Fruit fly (Drosophila melanogaster) ovary, adult (tissue): ENCODE results near the gene CG13454.

ENCODE experiments used
- CG17801 ChIP-seq: fragments of 200-800 bp; optimal IDR thresholded peaks from 2 replicates; lab custom pipeline; 2019; ENCODE audit warnings: missing biosample characterization, mild to moderate bottlenecking, missing genetic modification characterization, moderate library complexity; ENCODE audit not compliant: partially characterized antibody

CG13454 gene

DNA sequence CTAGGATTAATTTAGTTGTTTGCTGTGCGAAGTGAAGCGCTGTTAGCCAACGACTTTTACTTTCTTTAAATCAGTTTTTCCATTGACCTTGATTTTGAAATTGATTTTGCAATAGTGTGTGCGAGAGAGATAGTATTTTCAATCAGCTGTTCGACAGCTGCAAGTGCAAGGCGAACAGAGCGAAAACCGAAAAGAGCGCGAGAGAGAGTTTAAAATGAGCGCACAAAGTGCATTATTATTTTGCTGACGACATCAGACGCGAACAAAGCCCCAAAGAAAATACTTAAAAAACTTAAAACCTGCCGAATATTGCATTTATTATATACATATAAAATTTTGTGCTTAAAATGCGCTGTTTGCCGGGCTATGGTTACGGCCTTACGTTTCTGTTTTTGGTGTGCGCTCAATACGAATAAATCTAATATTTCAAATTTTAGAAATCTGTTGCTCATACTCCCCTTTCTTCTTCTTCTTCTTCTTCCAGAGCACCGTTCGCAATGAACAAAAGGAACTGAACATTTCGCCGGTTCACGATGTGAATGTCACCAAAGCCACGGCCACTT, 5.1 kb downstream of the CG13454 start:
- TF ChIP-seq CG17801, result peak; percentile 56

DNA sequence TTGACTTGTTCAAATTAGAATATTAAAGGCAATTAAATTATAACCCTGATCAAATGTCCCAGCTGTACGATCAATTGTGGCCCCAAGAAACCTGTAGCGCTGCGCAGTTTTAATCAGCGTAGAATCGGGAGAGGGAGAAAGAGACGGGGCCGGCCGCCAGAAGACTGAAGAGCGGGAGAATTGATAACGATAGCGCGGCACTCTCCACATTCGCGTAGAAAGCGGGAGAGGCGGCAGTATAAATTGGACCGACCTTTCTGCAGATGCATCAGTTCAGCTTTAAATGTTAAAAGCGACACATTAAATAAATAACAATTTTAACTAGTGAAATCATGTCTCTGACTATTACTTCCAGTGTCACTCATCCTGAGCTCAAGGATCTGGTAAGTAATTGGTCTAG, 6.1 kb downstream of the CG13454 start, which contains the start of gene MsrA:
Gene MsrA (plus strand): TSS at position 266 of the 400 bp plus-strand sequence.
- peak; percentile 36 for TF ChIP-seq CG17801

DNA sequence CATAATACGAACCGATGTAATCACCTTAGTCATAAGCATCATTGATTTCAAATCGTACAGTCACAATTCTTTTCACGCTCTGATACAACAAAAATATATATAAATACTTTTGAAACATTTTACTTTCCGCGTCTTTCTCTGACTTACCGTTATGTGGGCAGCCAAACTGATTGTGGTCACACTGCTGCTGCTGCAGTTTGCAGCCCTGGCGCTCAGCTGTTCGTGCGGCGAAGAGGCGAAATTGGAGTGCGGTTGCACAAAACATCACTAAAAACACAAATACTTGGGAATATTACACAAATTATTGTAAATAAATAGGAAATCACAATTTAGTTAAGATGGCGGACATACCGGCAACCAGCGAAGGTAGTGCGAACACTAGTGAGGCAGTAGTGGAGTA, 7.5 kb downstream of the CG13454 start, which contains the start of the genes gdl and gdl-ORF39:
Gene gdl (plus strand): TSS at position 48 of the 400 bp plus-strand sequence.
Gene gdl-ORF39 (plus strand): TSS at position 48 of the 400 bp plus-strand sequence.
- no peak for TF ChIP-seq CG17801

DNA sequence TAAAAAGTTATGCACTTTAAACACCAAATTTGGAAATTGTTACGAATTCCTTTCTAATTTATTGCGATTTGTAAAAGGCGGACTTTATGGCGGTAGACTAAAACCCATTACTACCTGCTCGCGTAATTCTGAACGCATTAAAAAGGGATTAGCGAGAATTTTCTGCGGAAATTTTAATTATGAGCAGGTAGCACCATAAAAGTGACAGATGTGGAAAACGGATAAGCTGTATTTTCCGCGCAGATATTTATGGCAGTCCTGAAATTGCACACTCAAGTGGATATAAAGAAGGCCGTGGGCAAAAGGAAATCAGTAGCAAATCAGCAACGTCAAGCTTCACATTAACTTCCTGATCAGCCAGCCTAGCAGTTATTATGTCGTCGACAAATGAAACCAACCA, 8.1 kb downstream of the CG13454 start, which contains the start of gene Z600:
Gene Z600 (plus strand): TSS at position 312 of the 400 bp plus-strand sequence.
- no peak for TF ChIP-seq CG17801

DNA sequence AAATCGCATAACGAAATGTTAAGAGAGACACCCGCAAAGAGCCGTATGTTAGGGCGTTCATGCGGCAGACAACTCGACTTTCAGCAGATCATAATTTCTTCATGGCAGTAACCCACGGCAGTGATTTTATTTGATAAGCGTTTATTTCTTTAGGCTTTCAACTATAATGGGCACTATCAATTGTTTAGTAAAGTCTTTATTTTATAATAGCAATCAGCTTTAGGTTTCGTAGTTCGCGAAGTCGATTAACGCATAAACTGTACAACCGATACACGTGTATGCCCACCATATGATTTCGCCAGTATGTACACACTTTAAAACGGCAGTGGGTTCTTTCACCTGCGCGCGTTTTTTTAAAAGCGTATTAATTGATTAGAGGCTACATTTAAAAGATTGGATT, 8.6 kb downstream of the CG13454 start, which contains the start of gene CG7841:
Gene CG7841 (minus strand): TSS at position 20 of the 400 bp plus-strand sequence.
- TF ChIP-seq CG17801, result peak; percentile 99

DNA sequence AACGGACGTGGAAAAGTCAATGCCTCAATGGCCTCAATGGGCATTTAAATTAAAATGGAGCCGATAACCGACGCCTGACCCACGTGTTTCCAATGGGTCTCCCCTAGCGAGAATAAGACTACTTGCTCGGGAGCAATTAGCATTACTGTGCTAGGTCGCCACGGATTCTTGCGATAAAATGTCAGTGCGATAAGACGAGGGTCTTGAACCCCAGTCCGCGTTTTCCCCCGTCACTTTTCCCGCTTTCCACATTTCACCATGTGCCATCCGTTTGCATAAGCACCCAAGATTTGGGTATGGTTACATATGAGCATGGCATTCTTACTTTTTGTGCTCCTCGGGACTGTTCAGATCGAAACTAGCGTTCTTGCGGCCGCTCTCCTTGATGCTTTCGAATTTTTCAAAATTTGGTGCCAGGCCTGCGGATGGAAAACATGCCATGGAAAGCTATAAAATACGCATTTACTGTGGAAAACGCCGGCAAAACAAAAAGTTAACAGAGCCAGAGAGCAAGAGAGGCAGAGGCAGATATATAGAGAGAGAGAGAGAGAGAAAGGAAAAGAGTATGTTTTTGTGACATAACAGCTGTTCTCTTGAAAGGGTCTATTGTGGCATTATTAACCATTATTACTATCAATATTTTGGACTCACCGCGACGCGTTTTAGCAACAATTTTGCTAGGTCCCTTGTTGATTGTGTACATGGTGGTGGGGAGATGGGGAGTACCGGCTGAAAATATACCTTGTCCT, 9.5 kb downstream of the CG13454 start:
- TF ChIP-seq CG17801, result no peak

DNA sequence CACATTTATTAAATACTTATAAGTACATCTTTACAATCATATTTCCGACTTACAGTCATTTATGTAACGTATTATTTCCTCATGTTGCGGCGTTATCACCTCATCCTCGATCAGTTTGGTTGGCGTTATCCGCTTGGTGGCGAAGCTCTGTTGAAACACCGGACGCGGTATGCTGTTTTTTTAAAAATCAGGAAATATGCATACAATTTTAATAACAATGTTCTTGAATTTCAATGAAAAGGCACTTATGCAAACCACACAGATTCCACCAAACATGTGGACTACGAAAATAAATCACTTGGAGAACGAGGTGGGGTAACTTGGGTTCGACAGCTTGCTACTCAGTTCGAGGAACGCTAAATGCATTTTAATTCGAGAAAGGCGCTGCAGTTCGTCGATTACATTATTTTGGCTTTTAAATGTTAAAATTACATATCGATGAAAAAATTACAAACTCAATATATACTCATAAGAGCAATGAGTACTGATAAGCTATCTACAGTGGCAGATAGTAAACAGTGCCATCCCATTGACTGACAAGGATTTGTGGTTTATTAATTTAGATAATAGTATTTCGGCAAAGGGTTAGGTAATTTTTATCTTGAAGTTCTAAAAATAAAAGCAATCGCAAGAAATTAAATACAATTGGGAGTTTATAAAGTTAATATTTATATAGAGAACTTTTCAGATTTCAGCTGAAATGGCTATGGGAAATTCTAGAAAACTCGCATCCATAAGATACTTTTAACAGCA, 10.5 kb downstream of the CG13454 start:
- no peak for TF ChIP-seq CG17801

DNA sequence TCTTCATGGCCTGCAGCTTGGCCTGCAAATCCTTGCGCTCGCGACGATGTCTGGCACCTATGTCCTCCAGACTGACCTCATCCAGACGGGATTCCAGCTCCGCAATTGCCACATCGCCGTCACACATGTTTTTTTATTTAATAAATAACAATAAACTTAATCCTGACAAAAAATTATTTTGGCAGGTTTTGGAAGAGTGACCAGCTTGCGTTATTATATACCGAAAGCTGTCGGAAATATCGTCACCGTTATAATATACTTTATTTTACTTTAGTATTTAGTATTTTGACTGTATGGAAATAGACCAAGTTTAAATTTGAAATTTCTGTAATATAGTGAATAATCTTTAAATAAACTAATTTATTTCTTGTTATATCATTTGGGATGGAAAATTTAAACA, 12.2 kb downstream of the CG13454 start, which contains the start of gene CG7857:
Gene CG7857 (minus strand): TSS at position 208 of the 400 bp plus-strand sequence.
- no peak for TF ChIP-seq CG17801

DNA sequence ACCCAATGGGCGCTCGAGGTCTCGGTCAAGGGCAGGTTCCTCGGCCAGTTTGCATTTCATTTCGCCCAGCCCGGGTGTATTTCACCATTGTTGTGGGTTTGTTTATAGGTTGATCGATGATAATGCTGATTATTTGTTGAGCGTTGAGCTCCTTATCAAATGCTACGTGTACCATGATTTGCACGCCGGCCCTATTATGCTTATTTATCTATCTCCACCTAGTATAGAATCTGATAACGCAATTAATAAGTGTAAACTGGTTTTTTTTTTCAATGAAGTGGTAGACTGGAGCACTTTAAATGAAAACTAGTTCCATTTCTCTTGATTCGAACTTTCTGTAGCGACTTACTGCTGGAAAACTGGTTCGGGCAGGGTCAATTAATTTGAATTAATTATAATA, 14.6 kb downstream of the CG13454 start:
- no peak for TF ChIP-seq CG17801

DNA sequence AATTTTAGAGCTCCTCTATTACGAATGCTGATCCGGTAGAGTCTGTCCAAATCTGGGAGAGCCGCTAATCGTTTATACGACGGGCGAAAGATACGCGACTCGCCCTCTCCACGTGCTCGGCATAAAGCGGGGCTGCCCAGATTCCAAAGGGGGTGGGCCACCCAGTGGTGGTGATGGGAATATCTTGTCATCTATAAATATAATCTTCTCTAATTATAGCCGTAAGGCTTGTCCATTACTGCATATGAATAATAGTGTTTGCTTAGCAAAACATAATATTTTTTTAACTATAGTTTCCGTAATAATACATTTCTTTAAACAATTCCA, 15.2 kb downstream of the CG13454 start:
- no peak for TF ChIP-seq CG17801

DNA sequence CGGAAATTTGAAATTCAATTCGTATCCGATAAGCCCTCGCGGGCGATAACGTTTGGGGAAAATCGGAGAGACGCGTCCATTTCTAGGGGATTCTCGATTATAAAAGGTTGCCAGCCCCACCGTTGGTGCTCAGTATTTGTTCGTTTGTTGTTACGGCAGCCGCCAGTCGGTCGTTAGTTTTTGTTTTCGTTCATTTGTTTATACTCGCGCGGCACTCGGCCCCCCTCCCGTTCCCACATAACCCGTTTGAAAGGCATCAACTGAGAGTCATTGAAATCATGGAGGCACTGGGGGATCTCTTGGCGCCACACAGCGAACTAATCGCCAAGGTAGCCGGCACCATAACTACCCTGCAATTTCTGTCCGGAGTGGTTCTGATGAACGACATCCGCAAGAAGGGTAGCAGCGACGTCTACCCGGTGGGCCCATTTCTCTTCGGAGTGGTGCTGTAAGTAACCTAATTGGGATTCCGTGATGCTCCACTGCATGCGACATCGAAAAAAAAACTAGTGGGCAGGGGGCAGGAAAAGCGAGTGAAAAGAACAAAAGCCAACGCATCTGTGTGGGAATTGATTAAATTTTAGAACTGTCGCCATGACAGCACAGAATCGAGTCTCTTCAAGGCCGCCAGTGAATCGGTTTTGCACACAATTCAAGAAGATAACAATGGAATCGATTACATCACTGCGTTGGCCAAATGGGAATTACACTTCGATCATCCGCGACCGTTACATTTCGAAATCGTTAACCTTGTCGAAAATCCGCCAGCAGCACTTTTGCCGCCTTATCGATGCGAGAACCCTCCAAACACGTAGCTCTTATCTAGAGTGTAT, 15.8 kb downstream of the CG13454 start, which contains the start of gene CG7272:
Gene CG7272 (plus strand): TSS at position 126 of the 833 bp plus-strand sequence.
- TF ChIP-seq CG17801, result peak; percentile 1

DNA sequence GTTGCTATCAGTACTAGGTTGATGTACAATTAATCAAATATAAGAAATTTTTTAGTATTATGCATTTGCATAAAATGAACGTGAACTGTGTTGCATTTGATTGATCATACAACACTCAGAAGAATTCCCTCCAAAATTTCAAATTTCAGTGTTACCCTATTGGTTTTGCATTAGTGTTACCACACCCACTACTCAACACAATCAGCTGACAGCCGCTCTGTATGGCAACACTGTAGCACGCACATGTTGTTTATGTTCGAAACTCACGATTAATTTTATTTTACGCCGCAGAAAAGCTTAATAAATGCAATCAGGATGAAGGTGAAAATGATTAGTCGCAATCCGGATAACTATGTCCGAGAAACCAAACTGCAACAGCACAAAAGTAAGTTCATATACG, 18.1 kb downstream of the CG13454 start, which contains the start of gene CG7275:
Gene CG7275 (plus strand): TSS at position 215 of the 400 bp plus-strand sequence.
- no peak for TF ChIP-seq CG17801

DNA sequence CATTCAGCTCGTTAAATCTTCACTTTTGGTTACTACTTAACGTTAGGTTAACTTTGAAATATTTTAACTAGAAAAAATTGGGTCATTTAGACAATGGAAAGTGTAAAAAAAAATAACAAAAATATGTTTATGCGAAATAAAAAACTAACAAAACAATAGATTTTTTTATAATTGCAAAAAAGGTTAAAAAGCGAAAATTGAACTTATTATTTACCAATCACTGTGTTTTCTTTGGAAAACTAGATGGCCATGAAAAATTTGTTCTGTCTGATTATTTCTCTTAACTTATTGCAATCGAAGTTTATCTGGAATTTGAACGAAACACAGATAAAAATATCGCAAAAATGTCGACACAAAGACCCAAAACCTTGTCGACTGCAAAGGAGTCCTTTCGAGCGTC, 19.0 kb downstream of the CG13454 start, which contains the start of gene CG7276:
Gene CG7276 (plus strand): TSS at position 301 of the 400 bp plus-strand sequence.
- no peak for TF ChIP-seq CG17801

DNA sequence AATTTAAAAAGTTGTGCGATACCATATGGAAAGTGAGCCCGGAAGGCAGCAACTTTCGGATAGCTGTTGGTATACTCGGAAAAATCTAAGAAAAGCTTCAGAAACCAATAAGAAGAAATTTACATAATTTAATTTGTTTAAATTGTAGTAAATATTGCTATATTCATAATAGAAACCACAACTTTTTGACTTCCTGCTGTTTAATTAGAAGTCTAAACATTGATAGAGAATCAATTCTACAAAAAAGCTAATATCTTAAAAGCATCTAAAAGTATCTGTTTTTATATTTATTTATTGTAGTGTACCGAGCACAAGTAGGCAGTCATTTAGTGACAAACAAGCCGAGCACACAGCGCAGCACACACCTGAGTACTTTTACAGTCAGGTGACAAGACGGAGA, 20.6 kb downstream of the CG13454 start, which contains the start of gene CG13455:
Gene CG13455 (plus strand): TSS at position 301 of the 400 bp plus-strand sequence.
- no peak for TF ChIP-seq CG17801

DNA sequence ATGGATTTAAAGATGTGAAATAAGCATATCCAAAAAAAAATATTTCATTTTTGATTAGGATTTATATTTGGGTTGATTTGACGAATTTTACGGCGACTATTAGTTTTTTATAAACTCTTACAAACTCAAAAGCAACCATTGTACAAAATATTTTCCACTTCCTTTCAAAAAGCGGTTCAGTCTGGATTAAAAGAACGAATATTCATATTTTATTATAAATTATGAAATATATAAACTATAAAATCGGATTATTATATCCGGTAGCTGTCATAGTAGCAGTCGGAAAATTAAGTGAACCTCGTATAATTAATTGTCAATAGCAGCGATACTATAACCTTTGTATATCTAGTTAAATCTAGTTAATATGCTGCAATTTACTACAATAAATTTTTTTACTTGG, 21.4 kb downstream of the CG13454 start, which contains the start of gene CG12355:
Gene CG12355 (minus strand): TSS at position 101 of the 400 bp plus-strand sequence.
- no peak for TF ChIP-seq CG17801
